Worm (Caenorhabditis elegans) whole organism, late embryonic: ENCODE data around the gene lact-4.

Source experiments
- ahr-1 ChIP-seq: sonication (generic microtip); optimal IDR thresholded peaks from 2 replicates; lab custom pipeline; 2016; ENCODE audit warnings: missing genetic modification characterization, missing compliant biosample characterization
- ama-1 ChIP-seq: fragments of 150-350 bp; optimal IDR thresholded peaks from 2 replicates; lab custom pipeline; 2014
- ceh-9 ChIP-seq: sonication (generic microtip); optimal IDR thresholded peaks from 2 replicates; lab custom pipeline; 2016; ENCODE audit warnings: mild to moderate bottlenecking, missing genetic modification characterization, inconsistent platforms, missing compliant biosample characterization
- fax-1 ChIP-seq: sonication (generic microtip); optimal IDR thresholded peaks from 2 replicates; lab custom pipeline; 2016; ENCODE audit warnings: missing genotype, missing genetic modification characterization, missing compliant biosample characterization
- fkh-10 ChIP-seq: fragments of 150-350 bp; optimal IDR thresholded peaks from 2 replicates; lab custom pipeline; 2014; ENCODE audit warnings: missing biosample characterization, missing genetic modification reagents, missing genetic modification characterization
- hlh-13 ChIP-seq: fragments of 200-800 bp; sonication (Bioruptor generic); optimal IDR thresholded peaks from 2 replicates; lab custom pipeline; 2018; ENCODE audit warnings: mild to moderate bottlenecking, missing genetic modification characterization, missing compliant biosample characterization
- lin-11 ChIP-seq: fragments of 200-800 bp; sonication (Bioruptor generic); optimal IDR thresholded peaks from 2 replicates; lab custom pipeline; 2018; ENCODE audit warnings: mild to moderate bottlenecking, missing genetic modification characterization, missing compliant biosample characterization
- madf-2 ChIP-seq: sonication (generic microtip); optimal IDR thresholded peaks from 2 replicates; lab custom pipeline; 2017; ENCODE audit warnings: missing genetic modification characterization, missing compliant biosample characterization
- nfya-1 ChIP-seq: sonication (generic microtip); optimal IDR thresholded peaks from 2 replicates; lab custom pipeline; 2017; ENCODE audit warnings: missing genetic modification characterization, mild to moderate bottlenecking, missing compliant biosample characterization, antibody characterized with exemption, moderate library complexity
- nhr-11 ChIP-seq: fragments of 150-350 bp; optimal IDR thresholded peaks from 2 replicates; lab custom pipeline; 2014; ENCODE audit warnings: missing biosample characterization, missing genetic modification characterization
- pha-4 ChIP-seq: fragments of 150-350 bp; optimal IDR thresholded peaks from 2 replicates; lab custom pipeline; 2018; ENCODE audit warnings: missing biosample characterization, missing genetic modification reagents, missing genetic modification characterization
- pros-1 ChIP-seq: fragments of 150-350 bp; optimal IDR thresholded peaks from 2 replicates; lab custom pipeline; 2014; ENCODE audit warnings: missing biosample characterization, missing genetic modification reagents, missing genetic modification characterization
- rnt-1 ChIP-seq: sonication (generic microtip); optimal IDR thresholded peaks from 2 replicates; lab custom pipeline; 2016; ENCODE audit warnings: missing genetic modification characterization, missing compliant biosample characterization

DNA sequence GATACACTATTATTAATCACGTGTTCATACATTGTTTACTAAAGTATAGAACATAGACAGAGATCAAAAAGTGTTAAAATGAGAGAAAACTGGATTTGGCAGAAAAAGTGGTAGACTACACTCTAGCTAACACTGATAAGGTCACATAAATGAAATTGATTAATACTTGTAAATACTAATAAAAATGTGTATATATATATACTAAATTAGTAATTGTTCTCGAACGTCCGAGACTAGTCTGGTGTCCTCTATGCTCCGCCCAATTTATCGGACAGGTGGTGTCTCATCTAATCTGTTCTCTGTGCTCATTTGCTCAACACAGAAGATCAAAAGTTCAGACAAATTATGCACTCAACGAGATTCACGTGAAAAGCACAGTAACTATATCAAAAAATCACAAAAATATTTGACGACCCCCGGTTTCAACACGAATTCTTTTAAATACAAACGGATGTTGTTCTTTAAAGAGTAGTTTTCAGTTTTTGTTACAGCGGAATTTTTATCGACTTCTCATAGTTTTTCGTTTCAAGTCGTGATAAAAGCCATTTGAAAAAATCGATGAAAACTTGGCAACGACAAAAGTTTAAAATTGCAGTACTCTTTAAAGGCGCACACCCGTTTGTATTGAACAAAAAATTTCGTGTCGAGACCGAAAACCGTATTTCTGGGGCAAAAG lies 893 bp upstream of the lact-4 start:
- TF ChIP-seq nhr-11 (tag; lab: Kevin White, UChicago) (no peak), pha-4 (no peak), ama-1 (lab: Kevin White, UChicago) (no peak), fax-1 (tag; lab: Kevin White, UChicago) (no peak), madf-2 (tag; lab: Kevin White, UChicago) (no peak), rnt-1 (tag; lab: Kevin White, UChicago) (peak; percentile 11), ceh-9 (tag; lab: Kevin White, UChicago) (no peak), lin-11 (tag; lab: Kevin White, UChicago) (no peak), fkh-10 (GFP tag; lab: Kevin White, UChicago) (no peak), pros-1 (tag; lab: Kevin White, UChicago) (no peak), hlh-13 (GFP tag; lab: Kevin White, UChicago) (no peak), nfya-1 (no peak), ahr-1 (tag; lab: Kevin White, UChicago) (no peak)
